Fruit fly (Drosophila melanogaster): ENCODE measurements around the gene CG4849.
A peak's percentile ranks its signal among the peaks of the same experiment; 100 is the strongest.

CG4849 gene

dm6 chr3R:27988647-27989430 is 25.6 kb downstream of the CG4849 start (continued):
- TF ChIP-seq Opbp (GFP tag; IDR thresholded peaks at IDR 0.05; ENCODE audit: partially characterized antibody) (no peak), CG10366 (GFP tag; IDR thresholded peaks at IDR 0.05) (peak; percentile 59), CG32767 (GFP tag; IDR thresholded peaks at IDR 0.05) (no peak), mam (GFP tag; optimal IDR thresholded peaks at IDR 0.05) (peak; percentile 56), slou (GFP tag; optimal IDR thresholded peaks at IDR 0.05) (no peak), danr (GFP tag; IDR thresholded peaks at IDR 0.05) (no peak), CG30403 (GFP tag; optimal IDR thresholded peaks at IDR 0.05) (peak; percentile 69), rib (GFP tag; IDR thresholded peaks at IDR 0.05) (no peak), CG2129 (GFP tag; IDR thresholded peaks at IDR 0.05; ENCODE audit: partially characterized antibody) (no peak), nerfin-2 (GFP tag; IDR thresholded peaks at IDR 0.05; ENCODE audit: partially characterized antibody) (no peak), Dref (GFP tag; IDR thresholded peaks at IDR 0.05) (no peak), CG33557 (GFP tag; optimal IDR thresholded peaks at IDR 0.05) (no peak), gt (GFP tag; IDR thresholded peaks at IDR 0.05) (no peak), ATbp (GFP tag; optimal IDR thresholded peaks at IDR 0.05) (peak; percentile 15), CoRest (tag; optimal IDR thresholded peaks at IDR 0.05) (peak; percentile 66), GATAe (GFP tag; conservative IDR thresholded peaks at IDR 0.05) (no peak), ato (GFP tag; IDR thresholded peaks at IDR 0.05; ENCODE audit: partially characterized antibody) (no peak), CG7357 (GFP tag; IDR thresholded peaks at IDR 0.05) (peak; percentile 44; the same call in 1 of the 3 replicates), CG15601 (tag; optimal IDR thresholded peaks at IDR 0.05) (peak; percentile 99), MBD-R2 (GFP tag; IDR thresholded peaks at IDR 0.05) (no peak), Side (GFP tag; optimal IDR thresholded peaks at IDR 0.05) (peak; percentile 6), eyg (GFP tag; optimal IDR thresholded peaks at IDR 0.05) (no peak), h (optimal IDR thresholded peaks at IDR 0.05) (no peak), pb (GFP tag; optimal IDR thresholded peaks at IDR 0.05) (no peak), CG11695 (GFP tag; IDR thresholded peaks at IDR 0.05) (no peak), Max (GFP tag; optimal IDR thresholded peaks at IDR 0.05) (no peak), zf30C (GFP tag; optimal IDR thresholded peaks at IDR 0.05) (peak; percentile 56), ssp (GFP tag; IDR thresholded peaks at IDR 0.05) (peak; percentile 30; the same call in 1 of the 2 replicates), E2f2 (GFP tag; IDR thresholded peaks at IDR 0.05) (no peak), onecut (GFP tag; IDR thresholded peaks at IDR 0.05) (no peak), CG16779 (GFP tag; IDR thresholded peaks at IDR 0.05) (no peak), CG5245 (GFP tag; optimal IDR thresholded peaks at IDR 0.05) (no peak), CG2202 (tag; optimal IDR thresholded peaks at IDR 0.05) (no peak), MTF-1 (GFP tag; optimal IDR thresholded peaks at IDR 0.05; ENCODE audit: borderline replicate concordance) (no peak), Trl (optimal IDR thresholded peaks at IDR 0.05) (peak; percentile 73 to 82), Trl (GFP tag; optimal IDR thresholded peaks at IDR 0.05) (peak; percentile 4), gcm (GFP tag; optimal IDR thresholded peaks at IDR 0.05) (no peak), E2f1 (GFP tag; IDR thresholded peaks at IDR 0.05) (no peak), CG17186 (GFP tag; optimal IDR thresholded peaks at IDR 0.05) (no peak), ems (GFP tag; optimal IDR thresholded peaks at IDR 0.05) (no peak), br (optimal IDR thresholded peaks at IDR 0.05) (no peak), Abd-B (GFP tag; optimal IDR thresholded peaks at IDR 0.05) (peak; percentile 42), Ravus (GFP tag; IDR thresholded peaks at IDR 0.05) (no peak), CG8765 (GFP tag; IDR thresholded peaks at IDR 0.05) (no peak), CkIIα-i1 (GFP tag; IDR thresholded peaks at IDR 0.05) (no peak), bcd (GFP tag; optimal IDR thresholded peaks at IDR 0.05) (peak; percentile 44), CG9876 (GFP tag; optimal IDR thresholded peaks at IDR 0.05) (peak; percentile 45), ind (GFP tag; optimal IDR thresholded peaks at IDR 0.05) (peak; percentile 41), CG2678 (tag; optimal IDR thresholded peaks at IDR 0.05) (peak; percentile 58), CG10147 (GFP tag; optimal IDR thresholded peaks at IDR 0.05) (no peak), CG7928 (GFP tag; optimal IDR thresholded peaks at IDR 0.05) (no peak)
